Fruit fly (Drosophila melanogaster): ENCODE measurements around the gene Gr93a.

dm6 chr3R:21856098-21856872, 24.0 kb downstream of the Gr93a start, which contains the start of gene glec:
- TF ChIP-seq h (optimal IDR thresholded peaks at IDR 0.05) (no peak), Sin3A (optimal IDR thresholded peaks at IDR 0.05) (no peak)

All from Kc167 (cell line).